Worm (Caenorhabditis elegans) whole organism, L2 larva: Measurements from ENCODE around the gene F22D3.4.
A peak's percentile ranks its signal among the peaks of the same experiment; 100 is the strongest.

Source experiments
- C34F6.9 ChIP-seq: fragments of 150-350 bp; optimal IDR thresholded peaks from 2 replicates; lab custom pipeline; 2014; ENCODE audit warnings: missing biosample characterization, missing genetic modification characterization
- R02D3.7 ChIP-seq: fragments of 150-350 bp; optimal IDR thresholded peaks from 2 replicates; lab custom pipeline; 2014; ENCODE audit warnings: missing biosample characterization, missing genetic modification characterization
- aly-2 ChIP-seq: fragments of 150-350 bp; optimal IDR thresholded peaks from 2 replicates; lab custom pipeline; 2014; ENCODE audit warnings: missing biosample characterization, missing genetic modification characterization
- blmp-1 ChIP-seq: sonication (generic microtip); optimal IDR thresholded peaks from 2 replicates; lab custom pipeline; 2017; ENCODE audit warnings: missing genetic modification characterization, mild to moderate bottlenecking, missing compliant biosample characterization, antibody characterized with exemption, moderate library complexity; ENCODE audit not compliant: insufficient read depth
- ceh-82 ChIP-seq: fragments of 150-350 bp; optimal IDR thresholded peaks from 2 replicates; lab custom pipeline; 2014; ENCODE audit warnings: missing biosample characterization, missing genetic modification characterization
- crh-2 ChIP-seq: sonication (generic microtip); optimal IDR thresholded peaks from 2 replicates; lab custom pipeline; 2017; ENCODE audit warnings: missing biosample characterization, missing genetic modification characterization
- egl-27 ChIP-seq: sonication (generic microtip); optimal IDR thresholded peaks from 3 replicates; lab custom pipeline; 2017; ENCODE audit warnings: missing biosample characterization, missing genetic modification reagents, missing genetic modification characterization
- elt-1 ChIP-seq: fragments of 150-350 bp; optimal IDR thresholded peaks from 2 replicates; lab custom pipeline; 2014; ENCODE audit warnings: missing biosample characterization, missing genetic modification characterization
- gmeb-1 ChIP-seq: fragments of 150-350 bp; optimal IDR thresholded peaks from 2 replicates; lab custom pipeline; 2014; ENCODE audit warnings: missing biosample characterization, missing genetic modification characterization
- lin-11 ChIP-seq: fragments of 150-350 bp; sonication (generic microtip); optimal IDR thresholded peaks from 2 replicates; lab custom pipeline; 2014; ENCODE audit warnings: missing biosample characterization, missing genetic modification characterization, inconsistent platforms, mixed read lengths
- lin-39 ChIP-seq: fragments of 150-350 bp; optimal IDR thresholded peaks from 2 replicates; lab custom pipeline; 2014; ENCODE audit warnings: missing biosample characterization, missing genetic modification reagents, missing genetic modification characterization
- lsy-2 ChIP-seq, 2 experiments: fragments of 150-350 bp in 1 of 2; sonication (generic microtip) in 1 of 2; optimal IDR thresholded peaks; 2 replicates each; lab custom pipeline; 2014 to 2017; ENCODE audit warnings: missing biosample characterization in 2 of 2, missing genetic modification characterization in 2 of 2
- mab-5 ChIP-seq: fragments of 150-350 bp; optimal IDR thresholded peaks from 2 replicates; lab custom pipeline; 2014; ENCODE audit warnings: missing biosample characterization, missing genetic modification characterization
- nhr-21 ChIP-seq: fragments of 150-350 bp; optimal IDR thresholded peaks from 2 replicates; lab custom pipeline; 2014; ENCODE audit warnings: missing biosample characterization, missing genetic modification characterization
- nhr-237 ChIP-seq: fragments of 150-350 bp; optimal IDR thresholded peaks from 2 replicates; lab custom pipeline; 2014; ENCODE audit warnings: missing biosample characterization, missing genetic modification characterization
- nhr-25 ChIP-seq: fragments of 150-350 bp; sonication (generic microtip); optimal IDR thresholded peaks from 3 replicates; lab custom pipeline; 2014; ENCODE audit warnings: missing biosample characterization, missing genetic modification characterization
- nhr-6 ChIP-seq: fragments of 150-350 bp; optimal IDR thresholded peaks from 2 replicates; lab custom pipeline; 2014; ENCODE audit warnings: missing biosample characterization, missing genetic modification characterization
- skn-1 ChIP-seq: sonication (generic microtip); optimal IDR thresholded peaks from 2 replicates; lab custom pipeline; 2017; ENCODE audit warnings: missing biosample characterization, missing genetic modification characterization
- sma-3 ChIP-seq: sonication (generic microtip); optimal IDR thresholded peaks from 2 replicates; lab custom pipeline; 2016; ENCODE audit warnings: missing genetic modification reagents, missing genetic modification characterization, missing compliant biosample characterization
- unc-39 ChIP-seq: fragments of 150-350 bp; optimal IDR thresholded peaks from 2 replicates; lab custom pipeline; 2014; ENCODE audit warnings: missing biosample characterization, missing genetic modification characterization
- unc-55 ChIP-seq: fragments of 150-350 bp; sonication (generic microtip); optimal IDR thresholded peaks from 3 replicates; lab custom pipeline; 2014; ENCODE audit warnings: missing biosample characterization, missing genetic modification reagents, missing genetic modification characterization
- ztf-11 ChIP-seq: sonication (generic microtip); optimal IDR thresholded peaks from 2 replicates; lab custom pipeline; 2017; ENCODE audit warnings: missing biosample characterization, missing genetic modification characterization
- ztf-4 ChIP-seq: fragments of 150-350 bp; optimal IDR thresholded peaks from 2 replicates; lab custom pipeline; 2014; ENCODE audit warnings: missing biosample characterization, missing genetic modification characterization

Gene F22D3.4

DNA sequence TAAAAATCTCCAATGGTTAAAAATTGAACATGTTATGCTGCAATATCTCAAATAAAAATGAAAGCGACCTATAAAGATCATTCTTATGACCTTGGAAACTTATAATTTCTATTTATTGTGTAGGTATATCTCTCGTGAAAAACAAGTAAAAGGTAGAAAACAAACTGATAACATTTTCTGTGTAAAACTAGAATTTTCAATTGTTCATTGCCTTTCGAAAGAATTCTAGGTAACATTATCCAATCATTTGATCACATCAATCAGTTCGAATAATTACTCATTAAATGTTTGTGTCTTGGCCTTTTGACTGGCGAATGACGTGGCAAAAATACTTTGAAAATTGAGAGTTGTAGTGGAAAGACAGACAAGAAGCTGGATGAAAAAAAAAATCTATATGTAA lies 49.5 kb downstream of the F22D3.4 start:
- TF ChIP-seq sma-3 (GFP tag; lab: Kevin White, UChicago) (peak; percentile 62), crh-2 (tag; lab: Kevin White, UChicago) (peak; percentile 71), nhr-25 (tag; lab: Kevin White, UChicago) (peak; percentile 71), lsy-2 (tag; optimal IDR thresholded peaks at IDR 0.05; lab: Kevin White, UChicago) (no peak), blmp-1 (tag; lab: Kevin White, UChicago) (peak; percentile 58), egl-27 (no peak), R02D3.7 (tag; lab: Kevin White, UChicago) (no peak)
- TF ChIP-seq, all 48 proteins: peak for 4

- TF ChIP-seq egl-27 (no peak), unc-55 (GFP tag; lab: Kevin White, UChicago) (no peak), nhr-237 (no peak), nhr-21 (tag; lab: Kevin White, UChicago) (no peak), lin-39 (tag; lab: Kevin White, UChicago) (no peak), ztf-11 (tag; lab: Kevin White, UChicago) (no peak), C34F6.9 (tag; lab: Kevin White, UChicago) (no peak), crh-2 (tag; lab: Kevin White, UChicago) (no peak), gmeb-1 (tag; lab: Kevin White, UChicago) (no peak), nhr-25 (tag; lab: Kevin White, UChicago) (no peak), elt-1 (tag; lab: Kevin White, UChicago) (no peak), skn-1 (tag; lab: Kevin White, UChicago) (no peak), mab-5 (tag; lab: Kevin White, UChicago) (no peak), lin-11 (tag; lab: Kevin White, UChicago) (no peak), aly-2 (no peak), ceh-82 (no peak), unc-39 (tag; lab: Kevin White, UChicago) (no peak), nhr-6 (tag; lab: Kevin White, UChicago) (no peak), ztf-4 (tag; lab: Kevin White, UChicago) (no peak)
- TF ChIP-seq, all 48 proteins: peak for 0
These were observed 50.4 kb downstream of the F22D3.4 start, which contains the start of gene slc-36.5 for ce11 chrII:6876957-6877356. TSS of gene slc-36.5 (minus strand) at chrII:6877057.
